Worm (Caenorhabditis elegans): ENCODE data around the gene F22B7.3.
A peak's percentile ranks its signal among the peaks of the same experiment; 100 is the strongest.

Gene F22B7.3

DNA sequence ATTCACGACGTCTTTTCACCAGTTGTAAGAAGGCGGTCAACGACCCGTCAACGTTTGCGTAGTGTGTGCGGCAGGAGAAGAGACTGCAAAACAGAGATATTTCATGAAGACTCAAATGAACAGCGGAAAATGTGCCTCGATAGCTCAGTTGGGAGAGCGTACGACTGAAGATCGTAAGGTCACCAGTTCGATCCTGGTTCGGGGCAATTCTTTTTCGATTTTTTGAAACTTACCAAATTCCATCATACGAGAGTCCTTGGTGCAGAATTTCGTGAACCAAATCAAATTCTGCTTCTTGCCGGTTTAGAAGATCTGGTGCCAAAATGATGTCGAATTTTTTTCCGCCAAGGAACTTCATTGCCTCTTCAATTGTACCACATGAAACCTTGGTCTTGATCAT lies 4.2 kb downstream of the F22B7.3 start (continued):
- TF ChIP-seq snpc-4 (GFP tag; optimal IDR thresholded peaks at IDR 0.05) = no peak
- TF ChIP-seq snpc-4 (tag; optimal IDR thresholded peaks at IDR 0.05) = no peak
- TF ChIP-seq K12H6.12 (tag; optimal IDR thresholded peaks at IDR 0.05) = no peak
- no peak for TF ChIP-seq ceh-91 (GFP tag; IDR thresholded peaks at IDR 0.05)
- TF ChIP-seq lin-26 (GFP tag; IDR thresholded peaks at IDR 0.05) = peak; percentile 75
- TF ChIP-seq ccch-3 (GFP tag; optimal IDR thresholded peaks at IDR 0.05) = no peak
- no peak for TF ChIP-seq hrde-1 (tag; optimal IDR thresholded peaks at IDR 0.05; ENCODE audit: borderline replicate concordance)
- TF ChIP-seq somi-1 (GFP tag; optimal IDR thresholded peaks at IDR 0.05) = no peak
- TF ChIP-seq B0261.1 (tag; optimal IDR thresholded peaks at IDR 0.05) = peak; percentile 75
- no peak for TF ChIP-seq cebp-2 (GFP tag; IDR thresholded peaks at IDR 0.05)
- no peak for TF ChIP-seq sea-2 (GFP tag; IDR thresholded peaks at IDR 0.05)

DNA sequence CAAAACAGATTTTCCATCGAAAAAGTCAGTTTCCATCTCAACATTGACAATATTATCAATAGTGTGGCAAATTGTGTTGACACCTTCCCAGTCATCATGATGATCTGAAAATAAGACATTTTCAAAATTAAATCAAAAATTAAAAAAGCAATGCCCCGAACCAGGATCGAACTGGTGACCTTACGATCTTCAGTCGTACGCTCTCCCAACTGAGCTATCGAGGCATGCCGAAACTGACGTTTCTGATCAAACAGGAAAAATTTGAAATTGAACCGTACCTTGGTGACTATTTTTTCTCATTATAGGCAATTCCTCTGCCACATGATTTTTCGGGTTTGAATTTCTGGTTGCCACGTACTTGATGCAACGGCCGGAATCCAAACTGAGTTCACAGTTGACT lies 4.8 kb downstream of the F22B7.3 start:
- TF ChIP-seq B0336.3 (GFP tag; IDR thresholded peaks at IDR 0.05) (no peak), F52B5.7 (tag; optimal IDR thresholded peaks at IDR 0.05) (no peak), lin-26 (GFP tag; IDR thresholded peaks at IDR 0.05) (peak; percentile 57; the same call in 1 of the 2 replicates), lag-1 (GFP tag; IDR thresholded peaks at IDR 0.05) (no peak), unc-130 (GFP tag; optimal IDR thresholded peaks at IDR 0.05) (no peak), ceh-27 (GFP tag; optimal IDR thresholded peaks at IDR 0.05) (no peak), madf-6 (GFP tag; IDR thresholded peaks at IDR 0.05) (peak; percentile 52), Y53F4B.3 (GFP tag; IDR thresholded peaks at IDR 0.05) (no peak), sptf-2 (GFP tag; optimal IDR thresholded peaks at IDR 0.05) (no peak), nhr-90 (tag; optimal IDR thresholded peaks at IDR 0.05) (peak; percentile 33), F23B12.7 (tag; optimal IDR thresholded peaks at IDR 0.05; ENCODE audit: insufficient read depth) (peak; percentile 11), ceh-91 (GFP tag; IDR thresholded peaks at IDR 0.05) (no peak), F49E8.2 (tag; optimal IDR thresholded peaks at IDR 0.05; ENCODE audit: insufficient read depth) (no peak), hmg-1.2 (GFP tag; IDR thresholded peaks at IDR 0.05) (peak; percentile 34; the same call in 1 of the 2 replicates), B0261.1 (tag; optimal IDR thresholded peaks at IDR 0.05) (peak; percentile 50), snpc-3.4 (tag; optimal IDR thresholded peaks at IDR 0.05) (peak; percentile 17), F37B4.10 (GFP tag; IDR thresholded peaks at IDR 0.05) (no peak), cebp-1 (GFP tag; IDR thresholded peaks at IDR 0.05) (no peak), cebp-1 (tag; optimal IDR thresholded peaks at IDR 0.05) (no peak), nfya-2 (GFP tag; IDR thresholded peaks at IDR 0.05) (no peak), hrde-1 (tag; optimal IDR thresholded peaks at IDR 0.05; ENCODE audit: borderline replicate concordance) (no peak), hsf-1 (GFP tag; IDR thresholded peaks at IDR 0.05) (no peak), rpc-1 (optimal IDR thresholded peaks at IDR 0.05) (peak; percentile 52), rpc-1 (tag; optimal IDR thresholded peaks at IDR 0.05) (peak; percentile 76), dpff-1 (tag; optimal IDR thresholded peaks at IDR 0.05) (no peak), nfyb-1 (GFP tag; IDR thresholded peaks at IDR 0.05) (peak; percentile 60; the same call in 1 of the 2 replicates), nhr-120 (GFP tag; IDR thresholded peaks at IDR 0.05) (no peak), ceh-40 (GFP tag; IDR thresholded peaks at IDR 0.05) (peak; percentile 20; the same call in 1 of the 2 replicates), somi-1 (GFP tag; optimal IDR thresholded peaks at IDR 0.05) (no peak), unc-62 (GFP tag; optimal IDR thresholded peaks at IDR 0.05) (no peak), tbp1 (GFP tag; optimal IDR thresholded peaks at IDR 0.05) (peak; percentile 88), F39B2.1 (GFP tag; IDR thresholded peaks at IDR 0.05) (no peak), mes-4 (tag; optimal IDR thresholded peaks at IDR 0.05) (no peak), snpc-1.3 (tag; optimal IDR thresholded peaks at IDR 0.05; ENCODE audit: insufficient read depth) (no peak), rec-8 (tag; optimal IDR thresholded peaks at IDR 0.05) (peak in 1 of 2 experiments; percentile 25), C17E4.6 (GFP tag; IDR thresholded peaks at IDR 0.05) (no peak), bed-1 (GFP tag; IDR thresholded peaks at IDR 0.05) (no peak), dox-1 (GFP tag; IDR thresholded peaks at IDR 0.05) (no peak), die-1 (tag; optimal IDR thresholded peaks at IDR 0.05) (peak; percentile 25), him-1 (tag; optimal IDR thresholded peaks at IDR 0.05) (peak; percentile 39), ceh-58 (GFP tag; IDR thresholded peaks at IDR 0.05) (no peak)

Measured in whole organism, young adult.